Fruit fly (Drosophila melanogaster): ENCODE results near the gene CG6985.

dm6 chr3R:22750039-22750438, 9.1 kb downstream of the CG6985 start:
- TF ChIP-seq pan (optimal IDR thresholded peaks at IDR 0.05): no peak
- no peak for TF ChIP-seq psq (optimal IDR thresholded peaks at IDR 0.05)
- no peak for TF ChIP-seq usp (GFP tag; optimal IDR thresholded peaks at IDR 0.05)
- no peak for TF ChIP-seq Dll (optimal IDR thresholded peaks at IDR 0.05)
- TF ChIP-seq CG8478 (optimal IDR thresholded peaks at IDR 0.05): no peak
